Fruit fly (Drosophila melanogaster) Kc167 (cell line): ENCODE measurements around the gene KrT95D.
A peak's percentile ranks its signal among the peaks of the same experiment; 100 is the strongest.

Experiments used
- Myc ChIP-seq: fragments of >200 bp; optimal IDR thresholded peaks from 2 replicates; lab custom pipeline; 2017; ENCODE audit warnings: missing external identifiers
- Sin3A ChIP-seq: fragments of >200 bp; optimal IDR thresholded peaks from 2 replicates; lab custom pipeline; 2018; ENCODE audit warnings: missing external identifiers
- h ChIP-seq: fragments of >200 bp; optimal IDR thresholded peaks from 3 replicates; lab custom pipeline; 2018; ENCODE audit warnings: missing external identifiers
- insv ChIP-seq: fragments of >200 bp; optimal IDR thresholded peaks from 3 replicates; lab custom pipeline; 2018; ENCODE audit warnings: missing external identifiers
- psq ChIP-seq: fragments of >200 bp; optimal IDR thresholded peaks from 2 replicates; lab custom pipeline; 2017; ENCODE audit warnings: missing external identifiers
- ttk ChIP-seq: sonication (Bioruptor generic); optimal IDR thresholded peaks from 2 replicates; lab custom pipeline; 2017; ENCODE audit warnings: missing external identifiers

Gene KrT95D

DNA sequence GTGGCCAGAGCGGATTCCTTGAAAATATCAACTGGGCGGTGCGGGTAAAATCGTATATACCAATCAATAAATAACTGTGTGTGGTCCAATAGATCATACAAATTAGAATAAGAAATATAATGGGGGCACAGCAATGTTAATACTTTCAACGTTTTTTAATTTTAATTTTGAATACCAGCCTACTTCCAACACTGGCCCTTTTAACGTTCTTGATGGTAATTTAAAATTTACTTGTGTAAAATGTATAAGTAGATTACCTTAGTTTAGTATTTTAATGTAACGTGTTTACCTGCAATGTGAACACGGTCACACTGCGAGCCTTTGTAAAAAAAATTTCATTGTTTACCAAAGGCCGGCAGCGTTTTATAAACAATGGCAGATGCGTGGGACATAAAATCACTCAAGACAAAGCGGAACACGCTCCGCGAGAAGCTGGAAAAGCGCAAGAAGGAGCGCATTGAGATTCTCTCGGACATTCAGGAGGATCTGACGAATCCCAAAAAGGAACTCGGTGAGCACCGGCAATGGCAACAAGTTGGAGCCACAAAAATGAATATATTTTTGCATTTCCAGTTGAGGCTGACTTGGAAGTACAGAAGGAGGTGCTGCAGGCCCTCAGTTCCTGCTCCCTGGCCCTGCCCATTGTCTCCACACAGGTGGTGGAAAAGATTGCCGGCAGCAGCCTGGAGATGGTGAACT, at the start of gene KrT95D, which contains the start of gene Mettl3:
Gene KrT95D (minus strand): TSS at position 3 of the 699 bp plus-strand sequence.
Gene Mettl3 (plus strand): TSS at position 333 of the 699 bp plus-strand sequence.
- peak; percentile 68 for TF ChIP-seq Sin3A (lab: Kevin White, UChicago)
- no peak for TF ChIP-seq psq (lab: Kevin White, UChicago)

DNA sequence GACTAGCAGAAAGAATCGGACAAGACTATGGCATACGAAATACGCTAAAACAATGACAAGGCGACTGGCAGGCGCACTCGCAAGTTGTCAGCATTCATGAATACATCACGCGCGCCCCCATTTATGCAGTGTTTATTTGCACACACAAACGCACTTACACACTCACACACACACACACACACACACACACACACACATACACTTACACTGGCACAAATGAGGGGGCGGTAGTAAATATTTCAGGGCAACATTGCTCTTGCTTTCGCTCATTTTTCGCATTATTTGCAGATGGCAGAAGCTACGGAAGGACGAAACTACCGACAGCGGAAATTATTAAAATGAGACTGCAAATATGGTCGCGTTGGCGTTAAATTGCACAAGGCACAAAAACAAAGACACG, 48.0 kb upstream of the KrT95D start:
- no peak for TF ChIP-seq Sin3A (lab: Kevin White, UChicago)
- TF ChIP-seq insv (lab: Kevin White, UChicago), result no peak
- TF ChIP-seq Myc, result no peak
- TF ChIP-seq h (lab: Kevin White, UChicago), result no peak
- TF ChIP-seq ttk (lab: Kevin White, UChicago), result no peak
- no peak for TF ChIP-seq psq (lab: Kevin White, UChicago)

DNA sequence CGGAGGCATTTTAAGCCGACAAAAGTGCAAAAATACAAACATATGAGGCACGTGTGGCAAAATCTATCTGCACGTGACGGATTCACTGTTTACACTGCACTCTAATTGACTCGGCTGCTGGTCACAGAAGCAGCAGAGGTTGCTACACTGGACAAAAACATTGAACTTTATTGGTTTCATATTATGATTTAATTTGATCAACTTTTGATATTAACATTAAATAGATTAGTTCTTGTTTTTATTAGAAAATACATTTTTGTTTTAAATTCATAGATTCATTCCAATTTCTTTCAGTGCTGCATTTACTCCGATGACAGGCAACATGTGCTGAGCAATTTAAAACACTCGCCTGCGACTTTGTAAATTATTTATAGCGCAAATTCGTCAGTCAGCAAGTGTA, 47.5 kb upstream of the KrT95D start:
- no peak for TF ChIP-seq insv (lab: Kevin White, UChicago)
- TF ChIP-seq Myc, result no peak
- TF ChIP-seq psq (lab: Kevin White, UChicago), result no peak
- TF ChIP-seq ttk (lab: Kevin White, UChicago), result no peak
- TF ChIP-seq Sin3A (lab: Kevin White, UChicago), result no peak
- TF ChIP-seq h (lab: Kevin White, UChicago), result no peak

dm6 chr3R:24073703-24074102, 42.1 kb upstream of the KrT95D start:
- no peak for TF ChIP-seq insv (lab: Kevin White, UChicago)
- TF ChIP-seq h (lab: Kevin White, UChicago), result no peak
- no peak for TF ChIP-seq ttk (lab: Kevin White, UChicago)
- TF ChIP-seq psq (lab: Kevin White, UChicago), result no peak
- TF ChIP-seq Sin3A (lab: Kevin White, UChicago), result no peak
- no peak for TF ChIP-seq Myc

- TF ChIP-seq Sin3A (lab: Kevin White, UChicago), result no peak
- TF ChIP-seq Myc, result no peak
- TF ChIP-seq ttk (lab: Kevin White, UChicago), result no peak
- TF ChIP-seq psq (lab: Kevin White, UChicago), result no peak
Measured at dm6 chr3R:24069965-24070364, 38.3 kb upstream of the KrT95D start.

DNA sequence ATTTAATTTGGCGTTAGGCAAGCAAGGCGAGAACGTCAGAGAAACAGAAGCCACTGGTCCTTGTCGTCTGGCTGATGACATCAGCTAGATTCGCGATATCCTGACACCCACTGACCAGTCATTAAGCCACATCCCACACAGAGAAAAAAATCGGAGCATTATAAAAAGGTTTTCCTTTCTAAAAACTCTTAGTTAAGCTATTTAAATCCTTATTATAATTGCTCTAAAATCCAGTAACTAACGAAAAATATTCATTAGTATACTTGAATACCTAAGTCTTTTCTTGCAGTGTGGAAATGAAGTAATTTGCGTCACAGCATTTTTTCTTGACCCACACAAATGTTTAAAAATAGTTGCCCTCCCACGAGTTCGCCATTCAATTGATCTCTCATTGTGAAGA, 37.2 kb upstream of the KrT95D start:
- no peak for TF ChIP-seq ttk (lab: Kevin White, UChicago)
- no peak for TF ChIP-seq psq (lab: Kevin White, UChicago)
- no peak for TF ChIP-seq h (lab: Kevin White, UChicago)
- TF ChIP-seq Sin3A (lab: Kevin White, UChicago), result no peak
- no peak for TF ChIP-seq Myc
- no peak for TF ChIP-seq insv (lab: Kevin White, UChicago)

DNA sequence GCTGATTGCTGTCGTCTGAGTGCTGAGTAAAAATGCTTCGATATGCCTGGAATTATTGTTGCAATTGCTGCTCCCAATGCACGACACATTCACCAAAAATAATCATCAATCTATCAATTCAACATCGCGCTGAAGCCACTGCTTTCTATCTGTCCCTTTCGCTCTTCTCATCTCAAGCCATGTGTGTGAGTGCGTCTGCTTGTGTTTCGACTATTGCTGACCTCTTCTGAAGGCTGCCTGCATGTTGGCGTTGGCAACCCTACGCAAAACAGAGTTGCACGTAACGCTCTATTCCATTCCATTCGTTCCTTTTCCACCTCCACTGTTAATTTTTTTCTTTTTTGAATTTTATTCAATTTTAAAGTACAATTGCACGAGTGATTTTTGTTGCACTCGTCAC, 34.1 kb upstream of the KrT95D start:
- TF ChIP-seq h (lab: Kevin White, UChicago), result no peak
- no peak for TF ChIP-seq Sin3A (lab: Kevin White, UChicago)
- TF ChIP-seq insv (lab: Kevin White, UChicago), result no peak
- no peak for TF ChIP-seq psq (lab: Kevin White, UChicago)
- TF ChIP-seq Myc, result no peak
- no peak for TF ChIP-seq ttk (lab: Kevin White, UChicago)

DNA sequence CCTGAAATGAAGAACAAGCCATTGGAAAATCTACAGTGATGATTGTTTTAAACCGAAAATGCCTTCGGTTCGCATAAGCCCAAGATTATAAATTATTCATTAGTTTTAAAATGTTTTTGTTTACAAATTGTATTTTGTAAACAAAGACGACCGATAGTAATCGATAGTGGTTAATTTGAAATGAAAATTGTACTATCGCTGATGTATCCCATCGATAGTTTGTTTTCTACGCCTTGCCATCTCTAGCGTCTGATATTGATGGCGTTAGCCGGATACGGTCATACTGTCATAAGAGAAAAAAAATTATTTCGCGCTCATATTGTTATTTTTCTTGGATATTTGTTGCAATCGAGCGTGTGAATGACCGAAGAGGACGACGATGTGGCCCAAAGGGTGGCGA, 26.4 kb upstream of the KrT95D start, which contains the start of gene SMC1:
Gene SMC1 (plus strand): TSS at position 247 of the 400 bp plus-strand sequence.
- TF ChIP-seq h (lab: Kevin White, UChicago) (no peak), insv (lab: Kevin White, UChicago) (no peak), ttk (lab: Kevin White, UChicago) (no peak), psq (lab: Kevin White, UChicago) (no peak), Sin3A (lab: Kevin White, UChicago) (no peak)

- TF ChIP-seq ttk (lab: Kevin White, UChicago), result no peak
- TF ChIP-seq insv (lab: Kevin White, UChicago), result no peak
- TF ChIP-seq psq (lab: Kevin White, UChicago), result no peak
Measured at dm6 chr3R:24057188-24057587, 25.6 kb upstream of the KrT95D start, which contains the start of gene Hsp68. Gene Hsp68, minus strand, starts transcription at chr3R:24057310.

- TF ChIP-seq psq (lab: Kevin White, UChicago), result no peak
- TF ChIP-seq Sin3A (lab: Kevin White, UChicago), result no peak
Measured at dm6 chr3R:24054227-24054626, 22.6 kb upstream of the KrT95D start, which contains the start of gene CG6000. Gene CG6000, plus strand, starts transcription at chr3R:24054391.

DNA sequence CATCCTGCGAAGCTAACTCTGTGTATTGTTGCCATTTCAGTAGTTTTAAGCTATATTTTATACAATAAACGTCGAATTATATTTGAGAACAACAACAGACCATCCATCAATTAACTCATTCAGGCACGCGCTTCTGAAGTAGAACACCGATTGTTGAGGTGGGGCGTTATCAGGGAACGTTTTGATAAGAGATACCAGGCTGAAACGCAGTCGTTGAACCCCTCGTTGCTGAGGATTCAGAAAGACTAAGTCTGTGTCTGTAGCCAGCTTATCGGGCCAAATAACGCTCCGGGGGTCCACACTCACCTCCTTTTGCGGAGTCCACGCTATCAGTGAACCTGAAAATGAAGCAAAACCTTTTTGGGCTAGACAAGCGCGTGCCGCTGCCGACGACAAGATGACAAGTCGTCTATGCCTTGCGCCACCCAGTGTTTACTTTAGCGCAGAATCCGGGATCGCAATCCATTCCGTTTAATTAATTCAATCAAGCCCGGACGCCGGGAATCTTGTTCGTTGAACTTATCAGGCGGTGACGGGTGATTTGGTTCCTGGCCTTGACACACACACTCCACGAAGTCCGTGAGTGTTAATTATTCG, 22.0 kb upstream of the KrT95D start:
- TF ChIP-seq Sin3A (lab: Kevin White, UChicago) (no peak), insv (lab: Kevin White, UChicago) (no peak), h (lab: Kevin White, UChicago) (no peak), Myc (no peak), psq (lab: Kevin White, UChicago) (no peak), ttk (lab: Kevin White, UChicago) (no peak)

dm6 chr3R:24051459-24052165, 20.0 kb upstream of the KrT95D start:
- no peak for TF ChIP-seq Myc
- TF ChIP-seq h (lab: Kevin White, UChicago), result no peak
- no peak for TF ChIP-seq ttk (lab: Kevin White, UChicago)
- TF ChIP-seq insv (lab: Kevin White, UChicago), result no peak
- TF ChIP-seq psq (lab: Kevin White, UChicago), result no peak
- no peak for TF ChIP-seq Sin3A (lab: Kevin White, UChicago)
